Worm (Caenorhabditis elegans): ENCODE data around the gene fbxa-24.

DNA sequence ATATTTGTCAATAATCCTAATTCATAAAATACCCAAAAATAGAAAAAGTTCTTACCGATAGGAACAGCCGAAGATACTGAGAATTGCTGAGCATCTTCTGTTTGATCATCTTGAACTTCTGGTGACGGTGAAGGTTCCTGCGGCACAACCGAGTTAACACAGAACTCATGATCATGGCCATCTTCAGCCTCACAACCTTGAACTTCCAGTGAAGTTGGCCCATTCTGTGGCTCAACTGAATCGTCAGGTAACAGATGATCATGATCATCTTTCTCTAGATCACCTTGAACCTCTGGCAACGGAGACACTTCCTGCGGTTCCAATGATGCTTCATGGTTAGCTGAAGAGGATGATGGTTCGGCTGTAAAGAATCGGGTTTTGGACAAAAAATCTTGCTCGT lies 44.7 kb upstream of the fbxa-24 start:
- no peak for TF ChIP-seq W03F9.2 (tag; optimal IDR thresholded peaks at IDR 0.05)
- TF ChIP-seq him-1 (tag; optimal IDR thresholded peaks at IDR 0.05) = no peak
- TF ChIP-seq dao-5 (tag; optimal IDR thresholded peaks at IDR 0.05) = no peak

Measured in whole organism, L4/young adult.